Worm (Caenorhabditis elegans) whole organism, L4/young adult: ENCODE results near the gene F35A5.1.

Experiments
- dao-5 ChIP-seq: sonication (generic microtip); optimal IDR thresholded peaks from 2 replicates; lab custom pipeline; 2016; ENCODE audit warnings: missing genotype, missing genetic modification characterization, moderate library complexity, missing compliant biosample characterization
- him-1 ChIP-seq: sonication (generic microtip); optimal IDR thresholded peaks from 2 replicates; lab custom pipeline; 2016; ENCODE audit warnings: missing genotype, missing genetic modification reagents, missing genetic modification characterization, missing compliant biosample characterization

ce11 chrX:3853901-3854300, 46.6 kb downstream of the F35A5.1 start:
- TF ChIP-seq dao-5 (no peak), him-1 (tag; lab: Kevin White, UChicago) (no peak)
